Worm (Caenorhabditis elegans): Measurements from ENCODE around the gene R02F2.8.
A peak's percentile ranks its signal among the peaks of the same experiment; 100 is the strongest.

- no peak for TF ChIP-seq pha-4 (tag; optimal IDR thresholded peaks at IDR 0.05)
- TF ChIP-seq ztf-25 (GFP tag; IDR thresholded peaks at IDR 0.05) = no peak
- TF ChIP-seq sea-2 (GFP tag; IDR thresholded peaks at IDR 0.05) = no peak
- peak; percentile 91 for TF ChIP-seq ama-1 (optimal IDR thresholded peaks at IDR 0.05)
- TF ChIP-seq ama-1 (GFP tag; optimal IDR thresholded peaks at IDR 0.05) = peak in 1 of 2 experiments; percentile 16
- no peak for TF ChIP-seq dpl-1 (GFP tag; optimal IDR thresholded peaks at IDR 0.05)
- TF ChIP-seq F39B2.1 (GFP tag; IDR thresholded peaks at IDR 0.05) = no peak
- no peak for TF ChIP-seq F37B4.10 (GFP tag; IDR thresholded peaks at IDR 0.05)
- no peak for TF ChIP-seq F49E8.2 (tag; optimal IDR thresholded peaks at IDR 0.05; ENCODE audit: insufficient read depth)
- no peak for TF ChIP-seq efl-1 (GFP tag; optimal IDR thresholded peaks at IDR 0.05)
- TF ChIP-seq F52B5.7 (tag; optimal IDR thresholded peaks at IDR 0.05) = no peak
- peak; percentile 15 for TF ChIP-seq unc-62 (GFP tag; optimal IDR thresholded peaks at IDR 0.05)
- TF ChIP-seq mxl-1 (tag; optimal IDR thresholded peaks at IDR 0.05) = no peak
Measured at ce11 chrIII:5504164-5504563, 9.1 kb upstream of the R02F2.8 start.
